Worm (Caenorhabditis elegans) whole organism, L4 larva: ENCODE data around the gene T24H10.5.

Experiments
- aha-1 ChIP-seq: fragments of 150-350 bp; peaks from one replicate; lab custom pipeline; 2014; ENCODE audit warnings: missing biosample characterization, missing genetic modification characterization
- nhr-6 ChIP-seq: fragments of 150-350 bp; optimal IDR thresholded peaks from 2 replicates; lab custom pipeline; 2014; ENCODE audit warnings: missing biosample characterization, missing genetic modification characterization

- TF ChIP-seq aha-1 (tag; lab: Kevin White, UChicago) (peak; percentile 95), nhr-6 (no peak)
These were observed 39.8 kb upstream of the T24H10.5 start, which contains the start of gene T24B8.3 for ce11 chrII:9061099-9061498.
